Fruit fly (Drosophila melanogaster) whole organism, prepupa: ENCODE results near the gene ouib.
A peak's percentile ranks its signal among the peaks of the same experiment; 100 is the strongest.

Experiments used
- Blimp-1 ChIP-seq: fragments of 200-800 bp; sonication (Bioruptor generic); optimal IDR thresholded peaks from 3 replicates; lab custom pipeline; 2017; ENCODE audit warnings: missing biosample characterization, missing genetic modification characterization, mild to moderate bottlenecking, moderate library complexity, missing genetic modification reagents
- CG3032 ChIP-seq: fragments of 200-800 bp; optimal IDR thresholded peaks from 2 replicates; lab custom pipeline; 2019; ENCODE audit warnings: missing biosample characterization, mild to moderate bottlenecking, missing genetic modification characterization, moderate library complexity
- CG34406 ChIP-seq: fragments of 200-800 bp; sonication (Bioruptor generic); optimal IDR thresholded peaks from 3 replicates; lab custom pipeline; 2016; ENCODE audit warnings: missing biosample characterization, missing genetic modification characterization
- CG3919 ChIP-seq: fragments of 200-800 bp; sonication (Bioruptor generic); optimal IDR thresholded peaks from 3 replicates; lab custom pipeline; 2016; ENCODE audit warnings: missing biosample characterization, missing genetic modification characterization
- CG4318 ChIP-seq: fragments of 200-800 bp; sonication (Bioruptor generic); optimal IDR thresholded peaks from 3 replicates; lab custom pipeline; 2017; ENCODE audit warnings: missing biosample characterization, mild to moderate bottlenecking, missing genetic modification characterization
- CG7368 ChIP-seq: fragments of 200-800 bp; sonication (Bioruptor generic); optimal IDR thresholded peaks from 3 replicates; lab custom pipeline; 2016; ENCODE audit warnings: missing biosample characterization, missing genetic modification characterization
- Hr39 ChIP-seq: fragments of 200-800 bp; sonication (Bioruptor generic); optimal IDR thresholded peaks from 2 replicates; lab custom pipeline; 2016; ENCODE audit warnings: missing biosample characterization, missing genetic modification characterization
- OdsH ChIP-seq: fragments of 200-800 bp; sonication (Bioruptor generic); optimal IDR thresholded peaks from 3 replicates; lab custom pipeline; 2016; ENCODE audit warnings: missing biosample characterization, missing genetic modification characterization
- Sox102F ChIP-seq: fragments of 200-800 bp; sonication (Bioruptor generic); optimal IDR thresholded peaks from 2 replicates; lab custom pipeline; 2016; ENCODE audit warnings: missing biosample characterization, mild to moderate bottlenecking, missing genetic modification characterization

dm6 chr3R:8716551-8716879 is 8.8 kb upstream of the ouib start:
- no peak for TF ChIP-seq Blimp-1
- TF ChIP-seq CG4318 = no peak
- TF ChIP-seq Sox102F = no peak
- no peak for TF ChIP-seq OdsH (GFP tag; lab: Kevin White, UChicago)
- no peak for TF ChIP-seq CG7368
- TF ChIP-seq CG3032 (tag; lab: Kevin White, UChicago) = no peak
- TF ChIP-seq Hr39 = no peak
- peak; percentile 15 for TF ChIP-seq CG34406 (GFP tag; lab: Kevin White, UChicago)
- no peak for TF ChIP-seq CG3919 (GFP tag; lab: Kevin White, UChicago)
